Fruit fly (Drosophila melanogaster) whole organism, embryonic: Measurements from ENCODE around the gene CG14367.

Experiments used
- Awh ChIP-seq: fragments of 200-800 bp; sonication (Bioruptor generic); IDR thresholded peaks from 2 replicates; pipeline ENCODE4, ENCODE4 v1.3.6; 2022; ENCODE audit warnings: missing biosample characterization, missing genetic modification characterization
- CG11456 ChIP-seq: fragments of 200-800 bp; sonication (Bioruptor generic); IDR thresholded peaks from 3 replicates; pipeline ENCODE4 v1.3.6; 2022; ENCODE audit warnings: missing biosample characterization, missing genetic modification characterization
- CG11695 ChIP-seq: fragments of 200-800 bp; sonication (Bioruptor generic); IDR thresholded peaks from 3 replicates; pipeline ENCODE4 v1.3.6; 2022; ENCODE audit warnings: missing biosample characterization, missing genetic modification characterization
- CG14667 ChIP-seq: fragments of 200-800 bp; sonication (Bioruptor generic); IDR thresholded peaks from 2 replicates; pipeline ENCODE4 v1.3.6; 2022; ENCODE audit warnings: missing biosample characterization, missing genetic modification characterization
- CG16779 ChIP-seq: fragments of 200-800 bp; sonication (Bioruptor generic); IDR thresholded peaks from 2 replicates; pipeline ENCODE4 v1.3.6; 2022; ENCODE audit warnings: missing biosample characterization, missing genetic modification characterization
- CG16813 ChIP-seq: fragments of 200-800 bp; sonication (Bioruptor generic); IDR thresholded peaks from 3 replicates; pipeline ENCODE4 v1.3.6; 2022; ENCODE audit warnings: missing biosample characterization, missing genetic modification characterization; ENCODE audit not compliant: partially characterized antibody
- CG16863 ChIP-seq: fragments of 200-800 bp; sonication (Bioruptor generic); optimal IDR thresholded peaks from 3 replicates; lab custom pipeline; 2016; ENCODE audit warnings: missing biosample characterization, missing genetic modification characterization
- CG1792 ChIP-seq: fragments of 200-800 bp; sonication (Bioruptor generic); optimal IDR thresholded peaks from 2 replicates; lab custom pipeline; 2016; ENCODE audit warnings: missing biosample characterization, missing genetic modification characterization
- CG1832 ChIP-seq: fragments of 200-800 bp; sonication (Bioruptor generic); optimal IDR thresholded peaks from 2 replicates; lab custom pipeline; 2017; ENCODE audit warnings: missing biosample characterization, mild to moderate bottlenecking, missing genetic modification characterization, inconsistent platforms
- CG2129 ChIP-seq: fragments of 200-800 bp; sonication (Bioruptor generic); IDR thresholded peaks from 2 replicates; pipeline ENCODE4 v1.3.6; 2022; ENCODE audit warnings: missing biosample characterization, missing genetic modification characterization; ENCODE audit not compliant: partially characterized antibody
- CG30020 ChIP-seq: fragments of 200-800 bp; optimal IDR thresholded peaks from 2 replicates; lab custom pipeline; 2019; ENCODE audit warnings: missing biosample characterization, mild to moderate bottlenecking, missing genetic modification characterization, moderate library complexity
- CG34376 ChIP-seq: fragments of 200-800 bp; sonication (Bioruptor generic); optimal IDR thresholded peaks from 2 replicates; lab custom pipeline; 2018; ENCODE audit warnings: missing biosample characterization, mild to moderate bottlenecking, missing genetic modification characterization
- CG34422 ChIP-seq: fragments of 200-800 bp; sonication (Bioruptor generic); IDR thresholded peaks from 3 replicates; pipeline ENCODE4 v1.3.6; 2022; ENCODE audit warnings: missing biosample characterization, missing genetic modification characterization
- CG4854 ChIP-seq: fragments of 200-800 bp; sonication (Bioruptor generic); optimal IDR thresholded peaks from 2 replicates; lab custom pipeline; 2016; ENCODE audit warnings: missing biosample characterization, missing genetic modification characterization, inconsistent platforms
- CG5180 ChIP-seq: fragments of 200-800 bp; sonication (Bioruptor generic); optimal IDR thresholded peaks from 3 replicates; lab custom pipeline; 2017; ENCODE audit warnings: missing biosample characterization, missing genetic modification characterization, mild to moderate bottlenecking, moderate library complexity, missing genetic modification reagents
- CG7839 ChIP-seq: fragments of 200-800 bp; sonication (Bioruptor generic); optimal IDR thresholded peaks from 3 replicates; lab custom pipeline; 2018; ENCODE audit warnings: missing biosample characterization, mild to moderate bottlenecking, missing genetic modification characterization, moderate library complexity
- CG7928 ChIP-seq: fragments of 200-800 bp; sonication (Bioruptor generic); optimal IDR thresholded peaks from 2 replicates; lab custom pipeline; 2017; ENCODE audit warnings: missing biosample characterization, mild to moderate bottlenecking, missing genetic modification characterization
- CG7987 ChIP-seq: fragments of 200-800 bp; sonication (Bioruptor generic); optimal IDR thresholded peaks from 2 replicates; lab custom pipeline; 2018; ENCODE audit warnings: missing biosample characterization, mild to moderate bottlenecking, missing genetic modification characterization, moderate library complexity
- CG8359 ChIP-seq: fragments of 200-800 bp; sonication (Bioruptor generic); optimal IDR thresholded peaks from 2 replicates; lab custom pipeline; 2017; ENCODE audit warnings: missing biosample characterization, mild to moderate bottlenecking, missing genetic modification characterization, borderline replicate concordance
- CG9797 ChIP-seq: fragments of 200-800 bp; sonication (Bioruptor generic); optimal IDR thresholded peaks from 3 replicates; lab custom pipeline; 2018; ENCODE audit warnings: missing biosample characterization, mild to moderate bottlenecking, missing genetic modification characterization
- D ChIP-seq, 2 experiments: fragments of 200-800 bp in 1 of 2; fragments of >200 bp in 1 of 2; sonication (Bioruptor generic) in 1 of 2; optimal IDR thresholded peaks; 2 replicates in 1 of 2; 3 replicates in 1 of 2; lab custom pipeline; 2017; ENCODE audit warnings: mild to moderate bottlenecking in 1 of 2, missing biosample characterization in 1 of 2, missing genetic modification characterization in 1 of 2, missing genetic modification reagents in 1 of 2
- Dad ChIP-seq: fragments of 200-800 bp; sonication (Bioruptor generic); optimal IDR thresholded peaks from 3 replicates; lab custom pipeline; 2016; ENCODE audit warnings: missing biosample characterization, missing genetic modification characterization
- Drgx ChIP-seq: fragments of 200-800 bp; sonication (Bioruptor generic); IDR thresholded peaks from 2 replicates; pipeline ENCODE4 v1.3.6; 2022; ENCODE audit warnings: missing biosample characterization, missing genetic modification characterization
- Eip74EF ChIP-seq, 2 experiments: fragments of 200-800 bp in 1 of 2; fragments of >200 bp in 1 of 2; sonication (Bioruptor generic) in 1 of 2; optimal IDR thresholded peaks; 2 replicates each; lab custom pipeline; 2017 to 2019; ENCODE audit warnings: missing biosample characterization in 2 of 2, missing genetic modification characterization in 2 of 2, mild to moderate bottlenecking in 1 of 2, moderate library complexity in 1 of 2
- Lhr ChIP-seq: fragments of 200-800 bp; sonication (Bioruptor generic); optimal IDR thresholded peaks from 3 replicates; lab custom pipeline; 2017; ENCODE audit warnings: mild to moderate bottlenecking, missing biosample characterization, missing genetic modification reagents, missing genetic modification characterization
- NC2α ChIP-seq: fragments of 200-800 bp; sonication (Bioruptor generic); optimal IDR thresholded peaks from 2 replicates; lab custom pipeline; 2016; ENCODE audit warnings: missing biosample characterization, missing genetic modification characterization
- Nf-YA ChIP-seq: fragments of 200-800 bp; sonication (Bioruptor generic); IDR thresholded peaks from 2 replicates; pipeline ENCODE4 v1.3.6; 2022; ENCODE audit warnings: missing biosample characterization, missing genetic modification characterization
- Nf-YB ChIP-seq: fragments of 200-800 bp; sonication (Bioruptor generic); optimal IDR thresholded peaks from 3 replicates; lab custom pipeline; 2019; ENCODE audit warnings: missing biosample characterization, mild to moderate bottlenecking, missing genetic modification characterization, moderate library complexity
- Nf-YC ChIP-seq: fragments of 200-800 bp; optimal IDR thresholded peaks from 3 replicates; lab custom pipeline; 2019; ENCODE audit warnings: missing biosample characterization, mild to moderate bottlenecking, missing genetic modification characterization, moderate library complexity
- Rx ChIP-seq: fragments of 200-800 bp; sonication (Bioruptor generic); IDR thresholded peaks from 2 replicates; pipeline ENCODE4 v1.3.6; 2022; ENCODE audit warnings: missing biosample characterization, missing genetic modification characterization
- cas ChIP-seq: fragments of 200-800 bp; sonication (Bioruptor generic); IDR thresholded peaks from 2 replicates; pipeline ENCODE4 v1.3.6; 2022; ENCODE audit warnings: missing biosample characterization, missing genetic modification characterization
- crp ChIP-seq, 2 experiments: fragments of 200-800 bp; sonication (Bioruptor generic); optimal IDR thresholded peaks; 2 replicates in 1 of 2; 3 replicates in 1 of 2; lab custom pipeline; 2017; ENCODE audit warnings: missing biosample characterization in 2 of 2, missing genetic modification characterization in 2 of 2, mild to moderate bottlenecking in 1 of 2, moderate library complexity in 1 of 2
- disco-r ChIP-seq: fragments of 200-800 bp; sonication (Bioruptor generic); optimal IDR thresholded peaks from 2 replicates; lab custom pipeline; 2016; ENCODE audit warnings: missing biosample characterization, missing genetic modification characterization
- ftz-f1 ChIP-seq: fragments of 200-800 bp; sonication (Bioruptor generic); optimal IDR thresholded peaks from 2 replicates; lab custom pipeline; 2016; ENCODE audit warnings: missing biosample characterization, missing genetic modification characterization
- gce ChIP-seq: fragments of 200-800 bp; sonication (Bioruptor generic); IDR thresholded peaks from 3 replicates; pipeline ENCODE4 v1.3.6; 2022; ENCODE audit warnings: missing biosample characterization, missing genetic modification characterization
- grau ChIP-seq: fragments of 200-800 bp; optimal IDR thresholded peaks from 3 replicates; lab custom pipeline; 2019; ENCODE audit warnings: missing biosample characterization, mild to moderate bottlenecking, missing genetic modification characterization, moderate library complexity
- gro ChIP-seq: fragments of 200-800 bp; sonication (Bioruptor generic); optimal IDR thresholded peaks from 2 replicates; lab custom pipeline; 2016; ENCODE audit warnings: missing biosample characterization, missing genetic modification characterization
- hkb ChIP-seq, 2 experiments: fragments of 200-800 bp in 1 of 2; fragments of >200 bp in 1 of 2; sonication (Bioruptor generic) in 1 of 2; IDR thresholded peaks in 1 of 2; optimal IDR thresholded peaks in 1 of 2; 2 replicates each; pipeline versions ENCODE4 v1.3.6 to Lab custom; 2017 to 2022; ENCODE audit warnings: missing biosample characterization in 1 of 2, missing genetic modification characterization in 1 of 2
- nmo ChIP-seq: fragments of 200-800 bp; sonication (Bioruptor generic); optimal IDR thresholded peaks from 2 replicates; lab custom pipeline; 2018; ENCODE audit warnings: missing biosample characterization, mild to moderate bottlenecking, missing genetic modification characterization, moderate library complexity
- org-1 ChIP-seq: fragments of 200-800 bp; sonication (Bioruptor generic); optimal IDR thresholded peaks from 2 replicates; lab custom pipeline; 2017; ENCODE audit warnings: missing biosample characterization, missing genetic modification characterization
- pfk ChIP-seq: fragments of 200-800 bp; sonication (Bioruptor generic); optimal IDR thresholded peaks from 2 replicates; lab custom pipeline; 2018; ENCODE audit warnings: missing biosample characterization, mild to moderate bottlenecking, missing genetic modification characterization, moderate library complexity
- pho ChIP-seq: fragments of 200-800 bp; sonication (Bioruptor generic); optimal IDR thresholded peaks from 2 replicates; lab custom pipeline; 2016; ENCODE audit warnings: missing biosample characterization, missing genetic modification characterization
- pzg ChIP-seq: fragments of 200-800 bp; sonication (Bioruptor generic); optimal IDR thresholded peaks from 3 replicates; lab custom pipeline; 2018; ENCODE audit warnings: missing biosample characterization, mild to moderate bottlenecking, missing genetic modification characterization, moderate library complexity
- stc ChIP-seq: fragments of 200-800 bp; sonication (Bioruptor generic); IDR thresholded peaks from 2 replicates; pipeline ENCODE4 v1.3.6; 2022; ENCODE audit warnings: missing biosample characterization, missing genetic modification characterization
- trem ChIP-seq: fragments of 200-800 bp; optimal IDR thresholded peaks from 3 replicates; lab custom pipeline; 2019; ENCODE audit warnings: missing biosample characterization, mild to moderate bottlenecking, missing genetic modification characterization, moderate library complexity
- trh ChIP-seq: fragments of 200-800 bp; sonication (Bioruptor generic); optimal IDR thresholded peaks from 2 replicates; lab custom pipeline; 2016; ENCODE audit warnings: missing biosample characterization, missing genetic modification characterization
- tx ChIP-seq: fragments of 200-800 bp; sonication (Bioruptor generic); optimal IDR thresholded peaks from 2 replicates; lab custom pipeline; 2016; ENCODE audit warnings: missing biosample characterization, missing genetic modification characterization
- vfl ChIP-seq: fragments of 200-800 bp; sonication (Bioruptor generic); optimal IDR thresholded peaks from 2 replicates; lab custom pipeline; 2016; ENCODE audit warnings: missing biosample characterization, missing genetic modification characterization
- zfh1 ChIP-seq: fragments of 200-800 bp; sonication (Bioruptor generic); IDR thresholded peaks from 3 replicates; pipeline ENCODE4 v1.3.6; 2022; ENCODE audit warnings: missing biosample characterization, missing genetic modification characterization

CG14367 gene

dm6 chr3R:13682994-13683623 lies 10.7 kb upstream of the CG14367 start (continued):
- TF ChIP-seq vfl (GFP tag; lab: Kevin White, UChicago) (no peak), pho (GFP tag; lab: Kevin White, UChicago) (no peak), stc (no peak), D (optimal IDR thresholded peaks at IDR 0.05; lab: Kevin White, UChicago) (no peak), D (GFP tag; optimal IDR thresholded peaks at IDR 0.05; lab: Kevin White, UChicago) (no peak), pfk (GFP tag; lab: Kevin White, UChicago) (no peak), Awh (no peak), CG9797 (GFP tag; lab: Kevin White, UChicago) (peak; percentile 86), CG34422 (GFP tag; lab: Robert Waterston, UW) (no peak), CG34376 (GFP tag; lab: Kevin White, UChicago) (no peak), cas (GFP tag; lab: Robert Waterston, UW) (no peak), CG1832 (GFP tag; lab: Kevin White, UChicago) (no peak), Lhr (GFP tag; lab: Kevin White, UChicago) (peak; percentile 23), gce (no peak), CG7928 (no peak), Eip74EF (GFP tag; optimal IDR thresholded peaks at IDR 0.05; lab: Kevin White, UChicago) (no peak), CG2129 (GFP tag; lab: Robert Waterston, UW) (no peak), trh (GFP tag; lab: Kevin White, UChicago) (no peak), NC2α (GFP tag; lab: Kevin White, UChicago) (no peak), ftz-f1 (no peak), trem (tag; lab: Kevin White, UChicago) (peak; percentile 7), CG14667 (no peak), Nf-YC (no peak), CG5180 (GFP tag; lab: Kevin White, UChicago) (no peak), hkb (optimal IDR thresholded peaks at IDR 0.05; lab: Kevin White, UChicago) (no peak), hkb (GFP tag; IDR thresholded peaks at IDR 0.05; lab: Robert Waterston, UW) (no peak), CG16813 (no peak), tx (GFP tag; lab: Kevin White, UChicago) (no peak), Nf-YB (no peak), pzg (GFP tag; lab: Kevin White, UChicago) (peak; percentile 63), Nf-YA (GFP tag; lab: Robert Waterston, UW) (no peak), gro (no peak), CG30020 (tag; lab: Kevin White, UChicago) (no peak), Drgx (GFP tag; lab: Robert Waterston, UW) (no peak), CG7987 (GFP tag; lab: Kevin White, UChicago) (no peak), CG7839 (tag; lab: Kevin White, UChicago) (no peak), CG4854 (no peak), zfh1 (no peak), CG8359 (GFP tag; lab: Kevin White, UChicago) (no peak), CG16863 (no peak), CG11695 (no peak), CG11456 (GFP tag; lab: Robert Waterston, UW) (no peak), crp (GFP tag; optimal IDR thresholded peaks at IDR 0.05; lab: Kevin White, UChicago) (no peak), disco-r (GFP tag; lab: Kevin White, UChicago) (no peak), CG16779 (GFP tag; lab: Robert Waterston, UW) (no peak), grau (tag; lab: Kevin White, UChicago) (no peak), Dad (GFP tag; lab: Kevin White, UChicago) (no peak), CG1792 (GFP tag; lab: Kevin White, UChicago) (no peak), nmo (no peak), org-1 (no peak), Rx (GFP tag; lab: Robert Waterston, UW) (no peak)
